Fruit fly (Drosophila melanogaster): Measurements from ENCODE around the gene Fbxl4.

DNA sequence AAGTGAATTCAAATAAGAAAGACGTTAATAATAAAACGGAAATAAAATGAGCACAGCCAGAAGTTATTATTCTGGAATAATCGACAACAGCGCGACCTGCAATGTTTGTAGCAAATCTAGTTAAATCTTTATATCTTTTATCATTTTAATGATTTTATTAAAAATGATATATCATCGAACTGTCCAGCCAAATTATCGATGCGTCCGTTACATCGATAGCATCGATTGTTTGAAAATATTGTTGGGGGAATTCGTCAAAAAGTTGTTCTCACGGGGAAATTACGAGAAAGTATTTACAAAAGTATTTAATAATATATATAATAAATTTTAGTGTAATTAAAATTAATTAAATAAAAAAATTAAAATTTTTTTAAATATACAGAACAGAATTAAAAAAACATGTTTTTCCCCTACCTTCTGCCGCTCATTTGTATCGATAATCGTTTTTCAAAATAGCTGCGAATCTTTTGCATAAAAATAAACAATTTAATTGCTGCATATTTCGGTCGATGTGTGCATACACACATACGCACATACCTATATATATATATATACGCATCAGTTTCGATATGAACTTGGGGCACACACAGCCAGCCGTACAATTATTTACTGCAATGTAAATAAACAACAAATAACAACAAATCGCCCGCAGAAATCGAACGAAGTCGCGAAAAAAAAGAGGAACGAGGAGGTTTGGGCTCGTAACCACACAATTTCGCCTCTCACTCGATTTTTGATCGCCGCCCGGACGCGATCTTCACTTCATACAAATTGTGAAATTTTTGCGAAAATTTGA, 5.4 kb upstream of the Fbxl4 start, which contains the start of gene CG32599:
- no peak for TF ChIP-seq Sox102F (GFP tag; optimal IDR thresholded peaks at IDR 0.05)
- no peak for TF ChIP-seq CG9139 (GFP tag; optimal IDR thresholded peaks at IDR 0.05)

All from whole organism, prepupa.